Worm (Caenorhabditis elegans) whole organism, late embryonic: ENCODE data around the gene rhy-1.

Experiments
- C08G9.2 ChIP-seq: sonication (generic microtip); optimal IDR thresholded peaks from 2 replicates; lab custom pipeline; 2016; ENCODE audit warnings: mild to moderate bottlenecking, missing genetic modification characterization, moderate library complexity, missing compliant biosample characterization
- C38D4.7 ChIP-seq: fragments of 200-800 bp; sonication (Bioruptor generic); optimal IDR thresholded peaks from 2 replicates; lab custom pipeline; 2018; ENCODE audit warnings: mild to moderate bottlenecking, missing genetic modification characterization, moderate library complexity, missing compliant biosample characterization
- K09A11.1 ChIP-seq: sonication (generic microtip); optimal IDR thresholded peaks from 2 replicates; lab custom pipeline; 2017; ENCODE audit warnings: antibody characterized with exemption, mild to moderate bottlenecking, missing genetic modification characterization, missing compliant biosample characterization; ENCODE audit not compliant: insufficient read depth
- T23F11.4 ChIP-seq: fragments of 200-800 bp; sonication (Bioruptor generic); optimal IDR thresholded peaks from 2 replicates; lab custom pipeline; 2018; ENCODE audit warnings: mild to moderate bottlenecking, missing genetic modification characterization, missing compliant biosample characterization
- ahr-1 ChIP-seq: sonication (generic microtip); optimal IDR thresholded peaks from 2 replicates; lab custom pipeline; 2016; ENCODE audit warnings: missing genetic modification characterization, missing compliant biosample characterization
- ama-1 ChIP-seq: fragments of 150-350 bp; optimal IDR thresholded peaks from 2 replicates; lab custom pipeline; 2014
- ceh-14 ChIP-seq: sonication (generic microtip); optimal IDR thresholded peaks from 2 replicates; lab custom pipeline; 2016; ENCODE audit warnings: missing genotype, missing genetic modification characterization, missing compliant biosample characterization
- ceh-18 ChIP-seq: sonication (generic microtip); optimal IDR thresholded peaks from 2 replicates; lab custom pipeline; 2016; ENCODE audit warnings: missing genetic modification characterization, missing compliant biosample characterization
- ceh-19 ChIP-seq: fragments of 200-800 bp; sonication (Bioruptor generic); optimal IDR thresholded peaks from 2 replicates; lab custom pipeline; 2018; ENCODE audit warnings: mild to moderate bottlenecking, missing genetic modification characterization, missing compliant biosample characterization
- ceh-2 ChIP-seq: sonication (generic microtip); optimal IDR thresholded peaks from 2 replicates; lab custom pipeline; 2016; ENCODE audit warnings: missing genotype, missing genetic modification characterization, missing compliant biosample characterization
- ceh-22 ChIP-seq: sonication (generic microtip); optimal IDR thresholded peaks from 2 replicates; lab custom pipeline; 2017; ENCODE audit warnings: missing biosample characterization, missing genetic modification characterization
- ceh-24 ChIP-seq: sonication (generic microtip); optimal IDR thresholded peaks from 2 replicates; lab custom pipeline; 2016; ENCODE audit warnings: mild to moderate bottlenecking, missing genetic modification characterization, missing compliant biosample characterization
- ceh-30 ChIP-seq: fragments of 150-350 bp; optimal IDR thresholded peaks from 2 replicates; lab custom pipeline; 2014; ENCODE audit warnings: missing biosample characterization, missing genetic modification characterization
- ceh-34 ChIP-seq: sonication (generic microtip); optimal IDR thresholded peaks from 2 replicates; lab custom pipeline; 2016; ENCODE audit warnings: mild to moderate bottlenecking, missing genetic modification characterization, missing compliant biosample characterization
- ceh-45 ChIP-seq: fragments of 200-800 bp; sonication (Bioruptor generic); IDR thresholded peaks from 2 replicates; pipeline ENCODE4 v1.3.6; 2022; ENCODE audit warnings: missing genetic modification reagents, missing genetic modification characterization, missing compliant biosample characterization
- ceh-48 ChIP-seq: sonication (generic microtip); optimal IDR thresholded peaks from 2 replicates; lab custom pipeline; 2016; ENCODE audit warnings: missing genetic modification characterization, inconsistent platforms, missing compliant biosample characterization
- dve-1 ChIP-seq: sonication (generic microtip); optimal IDR thresholded peaks from 2 replicates; lab custom pipeline; 2017; ENCODE audit warnings: antibody characterized with exemption, mild to moderate bottlenecking, missing genetic modification characterization, missing compliant biosample characterization
- elt-2 ChIP-seq: sonication (generic microtip); optimal IDR thresholded peaks from 2 replicates; lab custom pipeline; 2016; ENCODE audit warnings: missing genetic modification reagents, missing genetic modification characterization, missing compliant biosample characterization
- elt-4 ChIP-seq: sonication (generic microtip); optimal IDR thresholded peaks from 2 replicates; lab custom pipeline; 2016; ENCODE audit warnings: missing genetic modification characterization, missing compliant biosample characterization
- ets-4 ChIP-seq: sonication (generic microtip); optimal IDR thresholded peaks from 2 replicates; lab custom pipeline; 2016; ENCODE audit warnings: missing genetic modification characterization, missing compliant biosample characterization
- eyg-1 ChIP-seq: sonication (generic microtip); optimal IDR thresholded peaks from 2 replicates; lab custom pipeline; 2016; ENCODE audit warnings: missing genotype, missing genetic modification characterization, missing compliant biosample characterization
- fkh-10 ChIP-seq: fragments of 150-350 bp; optimal IDR thresholded peaks from 2 replicates; lab custom pipeline; 2014; ENCODE audit warnings: missing biosample characterization, missing genetic modification reagents, missing genetic modification characterization
- fkh-6 ChIP-seq: sonication (generic microtip); optimal IDR thresholded peaks from 2 replicates; lab custom pipeline; 2016; ENCODE audit warnings: missing genetic modification characterization, missing compliant biosample characterization
- gmeb-2 ChIP-seq: sonication (generic microtip); optimal IDR thresholded peaks from 2 replicates; lab custom pipeline; 2016; ENCODE audit warnings: missing genetic modification characterization, inconsistent platforms, missing compliant biosample characterization
- hlh-15 ChIP-seq: sonication (generic microtip); optimal IDR thresholded peaks from 2 replicates; lab custom pipeline; 2016; ENCODE audit warnings: missing genetic modification characterization, missing compliant biosample characterization
- hlh-6 ChIP-seq: sonication (generic microtip); optimal IDR thresholded peaks from 2 replicates; lab custom pipeline; 2016; ENCODE audit warnings: missing genotype, missing genetic modification characterization, missing compliant biosample characterization
- lim-6 ChIP-seq: sonication (generic microtip); optimal IDR thresholded peaks from 2 replicates; lab custom pipeline; 2016; ENCODE audit warnings: missing genetic modification characterization, missing compliant biosample characterization
- lin-11 ChIP-seq: fragments of 200-800 bp; sonication (Bioruptor generic); optimal IDR thresholded peaks from 2 replicates; lab custom pipeline; 2018; ENCODE audit warnings: mild to moderate bottlenecking, missing genetic modification characterization, missing compliant biosample characterization
- madf-2 ChIP-seq: sonication (generic microtip); optimal IDR thresholded peaks from 2 replicates; lab custom pipeline; 2017; ENCODE audit warnings: missing genetic modification characterization, missing compliant biosample characterization
- mec-3 ChIP-seq: sonication (generic microtip); optimal IDR thresholded peaks from 2 replicates; lab custom pipeline; 2016; ENCODE audit warnings: borderline replicate concordance, missing genetic modification characterization, missing compliant biosample characterization
- nfya-1 ChIP-seq: sonication (generic microtip); optimal IDR thresholded peaks from 2 replicates; lab custom pipeline; 2017; ENCODE audit warnings: missing genetic modification characterization, mild to moderate bottlenecking, missing compliant biosample characterization, antibody characterized with exemption, moderate library complexity
- nhr-11 ChIP-seq: fragments of 150-350 bp; optimal IDR thresholded peaks from 2 replicates; lab custom pipeline; 2014; ENCODE audit warnings: missing biosample characterization, missing genetic modification characterization
- npax-4 ChIP-seq: sonication (generic microtip); optimal IDR thresholded peaks from 2 replicates; lab custom pipeline; 2016; ENCODE audit warnings: missing genetic modification characterization, missing compliant biosample characterization
- odd-2 ChIP-seq: sonication (generic microtip); optimal IDR thresholded peaks from 2 replicates; lab custom pipeline; 2017; ENCODE audit warnings: antibody characterized with exemption, mild to moderate bottlenecking, missing genetic modification characterization, missing compliant biosample characterization
- pag-3 ChIP-seq: sonication (generic microtip); optimal IDR thresholded peaks from 2 replicates; lab custom pipeline; 2016; ENCODE audit warnings: missing compliant biosample characterization, missing genetic modification characterization, borderline replicate concordance
- pax-1 ChIP-seq: fragments of 150-350 bp; optimal IDR thresholded peaks from 2 replicates; lab custom pipeline; 2014; ENCODE audit warnings: missing biosample characterization, missing genetic modification characterization
- pha-2 ChIP-seq: sonication (generic microtip); optimal IDR thresholded peaks from 2 replicates; lab custom pipeline; 2017; ENCODE audit warnings: mild to moderate bottlenecking, missing genetic modification characterization, missing compliant biosample characterization
- pha-4 ChIP-seq: fragments of 150-350 bp; optimal IDR thresholded peaks from 2 replicates; lab custom pipeline; 2018; ENCODE audit warnings: missing biosample characterization, missing genetic modification reagents, missing genetic modification characterization
- pqm-1 ChIP-seq: sonication (generic microtip); optimal IDR thresholded peaks from 2 replicates; lab custom pipeline; 2016; ENCODE audit warnings: missing genetic modification characterization, missing compliant biosample characterization
- ref-2 ChIP-seq: sonication (generic microtip); optimal IDR thresholded peaks from 2 replicates; lab custom pipeline; 2016; ENCODE audit warnings: missing genetic modification characterization, missing compliant biosample characterization
- rnt-1 ChIP-seq: sonication (generic microtip); optimal IDR thresholded peaks from 2 replicates; lab custom pipeline; 2016; ENCODE audit warnings: missing genetic modification characterization, missing compliant biosample characterization
- sox-2 ChIP-seq: fragments of 200-800 bp; sonication (Bioruptor generic); IDR thresholded peaks from 2 replicates; pipeline ENCODE4 v1.3.6; 2022; ENCODE audit warnings: missing genetic modification reagents, missing genetic modification characterization, missing compliant biosample characterization
- sox-4 ChIP-seq: sonication (generic microtip); optimal IDR thresholded peaks from 2 replicates; lab custom pipeline; 2017; ENCODE audit warnings: mild to moderate bottlenecking, missing genetic modification characterization, inconsistent platforms, missing compliant biosample characterization
- syd-9 ChIP-seq: sonication (generic microtip); optimal IDR thresholded peaks from 2 replicates; lab custom pipeline; 2016; ENCODE audit warnings: mild to moderate bottlenecking, missing genetic modification characterization, moderate library complexity, missing compliant biosample characterization
- tbx-7 ChIP-seq: sonication (generic microtip); optimal IDR thresholded peaks from 2 replicates; lab custom pipeline; 2016; ENCODE audit warnings: missing genotype, missing genetic modification characterization, missing compliant biosample characterization
- ttx-3 ChIP-seq: sonication (generic microtip); optimal IDR thresholded peaks from 2 replicates; lab custom pipeline; 2016; ENCODE audit warnings: missing genetic modification reagents, missing genetic modification characterization, missing compliant biosample characterization
- unc-86 ChIP-seq: sonication (generic microtip); optimal IDR thresholded peaks from 2 replicates; lab custom pipeline; 2016; ENCODE audit warnings: missing genetic modification characterization, missing compliant biosample characterization

Gene rhy-1

ce11 chrII:9161023-9161422, at the start of gene rhy-1:
Gene rhy-1 (plus strand): TSS chrII:9161379.
- no peak for TF ChIP-seq npax-4 (tag; lab: Kevin White, UChicago)
- TF ChIP-seq C38D4.7 (GFP tag; lab: Kevin White, UChicago) = no peak
- no peak for TF ChIP-seq pqm-1
- TF ChIP-seq ceh-22 (tag; lab: Kevin White, UChicago) = no peak
- no peak for TF ChIP-seq pax-1 (tag; lab: Kevin White, UChicago)
- TF ChIP-seq ceh-2 (tag; lab: Kevin White, UChicago) = no peak
- TF ChIP-seq unc-86 (tag; lab: Kevin White, UChicago) = no peak
- no peak for TF ChIP-seq K09A11.1
- TF ChIP-seq nfya-1 (tag; lab: Kevin White, UChicago) = no peak
- no peak for TF ChIP-seq madf-2 (tag; lab: Kevin White, UChicago)
- no peak for TF ChIP-seq hlh-15
- no peak for TF ChIP-seq ama-1
- TF ChIP-seq fkh-10 (GFP tag; lab: Kevin White, UChicago) = no peak
- no peak for TF ChIP-seq ref-2
- TF ChIP-seq ttx-3 = no peak
- TF ChIP-seq ets-4 (tag; lab: Kevin White, UChicago) = no peak
- no peak for TF ChIP-seq elt-2
- TF ChIP-seq, all 69 proteins: peak for 0

- no peak for TF ChIP-seq ttx-3
- TF ChIP-seq pha-2 (tag; lab: Kevin White, UChicago) = no peak
- no peak for TF ChIP-seq pag-3 (tag; lab: Kevin White, UChicago)
- no peak for TF ChIP-seq odd-2 (tag; lab: Kevin White, UChicago)
- no peak for TF ChIP-seq npax-4 (tag; lab: Kevin White, UChicago)
- no peak for TF ChIP-seq fkh-6 (tag; lab: Kevin White, UChicago)
- TF ChIP-seq ama-1 = no peak
- TF ChIP-seq madf-2 (tag; lab: Kevin White, UChicago) = no peak
- TF ChIP-seq fkh-10 (GFP tag; lab: Kevin White, UChicago) = no peak
- no peak for TF ChIP-seq eyg-1 (tag; lab: Kevin White, UChicago)
Observed at ce11 chrII:9111471-9112016, 49.6 kb upstream of the rhy-1 start.

- TF ChIP-seq nhr-11 (tag; lab: Kevin White, UChicago) (no peak), ets-4 (tag; lab: Kevin White, UChicago) (peak; percentile 65), ceh-45 (GFP tag; lab: Robert Waterston, UW) (no peak), lim-6 (no peak), ceh-19 (GFP tag; lab: Kevin White, UChicago) (no peak), madf-2 (tag; lab: Kevin White, UChicago) (peak; percentile 18), tbx-7 (tag; lab: Kevin White, UChicago) (no peak), T23F11.4 (no peak), nfya-1 (tag; lab: Kevin White, UChicago) (peak; percentile 75), ceh-22 (tag; lab: Kevin White, UChicago) (no peak), fkh-10 (GFP tag; lab: Kevin White, UChicago) (no peak), hlh-6 (tag; lab: Kevin White, UChicago) (no peak), ceh-14 (no peak), odd-2 (tag; lab: Kevin White, UChicago) (no peak), elt-4 (tag; lab: Kevin White, UChicago) (no peak), gmeb-2 (tag; lab: Kevin White, UChicago) (no peak), elt-2 (no peak), ama-1 (no peak), pag-3 (tag; lab: Kevin White, UChicago) (no peak), dve-1 (tag; lab: Kevin White, UChicago) (peak; percentile 72), ahr-1 (tag; lab: Kevin White, UChicago) (no peak), ceh-24 (no peak), rnt-1 (tag; lab: Kevin White, UChicago) (peak; percentile 55), unc-86 (tag; lab: Kevin White, UChicago) (no peak), mec-3 (tag; lab: Kevin White, UChicago) (no peak), pax-1 (tag; lab: Kevin White, UChicago) (no peak), ceh-2 (tag; lab: Kevin White, UChicago) (no peak), ceh-18 (peak; percentile 80), sox-4 (tag; lab: Kevin White, UChicago) (no peak), sox-2 (GFP tag; lab: Robert Waterston, UW) (no peak), pha-2 (tag; lab: Kevin White, UChicago) (no peak), syd-9 (no peak), pha-4 (no peak), ceh-30 (tag; lab: Kevin White, UChicago) (no peak), ceh-48 (tag; lab: Kevin White, UChicago) (no peak), pqm-1 (no peak), C08G9.2 (tag; lab: Kevin White, UChicago) (no peak), lin-11 (tag; lab: Kevin White, UChicago) (no peak), ceh-34 (tag; lab: Kevin White, UChicago) (peak; percentile 19)
Observed at ce11 chrII:9112851-9113250, 48.3 kb upstream of the rhy-1 start, which contains the start of gene jun-1. Gene jun-1 (plus strand): TSS chrII:9113157.
